Worm (Caenorhabditis elegans): Measurements from ENCODE around the gene C53D6.4.

The C53D6.4 gene

DNA sequence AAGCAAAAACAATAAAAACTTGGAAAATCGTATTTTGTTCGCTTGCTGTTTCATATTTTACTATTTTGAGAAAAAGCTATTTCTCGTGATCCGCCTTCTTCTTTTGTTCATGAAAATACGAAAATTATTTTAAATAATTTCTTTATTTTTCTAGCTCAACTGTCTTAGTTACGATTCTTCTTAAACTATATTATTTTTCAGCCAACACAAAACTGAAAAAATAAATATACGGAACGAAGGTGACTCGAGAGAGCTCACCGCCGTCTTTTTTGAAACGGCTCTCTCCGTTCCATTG, 45.5 kb downstream of the C53D6.4 start, which contains the start of gene pdzd-8:
pdzd-8 (plus strand) TSS at position 196 of the 295 bp plus-strand sequence.
- TF ChIP-seq ceh-63 (GFP tag; optimal IDR thresholded peaks at IDR 0.05) (no peak), nhr-90 (tag; optimal IDR thresholded peaks at IDR 0.05; ENCODE audit: poor library complexity) (no peak), lin-14 (GFP tag; optimal IDR thresholded peaks at IDR 0.05) (no peak), efl-3 (GFP tag; optimal IDR thresholded peaks at IDR 0.05) (no peak), rnt-1 (tag; optimal IDR thresholded peaks at IDR 0.05) (no peak), nhr-71 (tag; optimal IDR thresholded peaks at IDR 0.05) (no peak), pag-3 (tag; optimal IDR thresholded peaks at IDR 0.05; ENCODE audit: borderline replicate concordance, insufficient read depth) (no peak), lin-35 (GFP tag; optimal IDR thresholded peaks at IDR 0.05) (no peak), ceh-88 (GFP tag; IDR thresholded peaks at IDR 0.05) (no peak), ceh-90 (tag; optimal IDR thresholded peaks at IDR 0.05) (no peak), pqm-1 (tag; optimal IDR thresholded peaks at IDR 0.05) (no peak), hlh-4 (tag; optimal IDR thresholded peaks at IDR 0.05) (no peak), lin-39 (tag; optimal IDR thresholded peaks at IDR 0.05) (no peak), jun-1 (tag; optimal IDR thresholded peaks at IDR 0.05) (no peak), blmp-1 (tag; optimal IDR thresholded peaks at IDR 0.05) (no peak), nhr-76 (tag; optimal IDR thresholded peaks at IDR 0.05) (no peak), vab-15 (tag; optimal IDR thresholded peaks at IDR 0.05) (no peak), sox-4 (tag; optimal IDR thresholded peaks at IDR 0.05) (no peak), ets-5 (GFP tag; IDR thresholded peaks at IDR 0.05) (no peak)

DNA sequence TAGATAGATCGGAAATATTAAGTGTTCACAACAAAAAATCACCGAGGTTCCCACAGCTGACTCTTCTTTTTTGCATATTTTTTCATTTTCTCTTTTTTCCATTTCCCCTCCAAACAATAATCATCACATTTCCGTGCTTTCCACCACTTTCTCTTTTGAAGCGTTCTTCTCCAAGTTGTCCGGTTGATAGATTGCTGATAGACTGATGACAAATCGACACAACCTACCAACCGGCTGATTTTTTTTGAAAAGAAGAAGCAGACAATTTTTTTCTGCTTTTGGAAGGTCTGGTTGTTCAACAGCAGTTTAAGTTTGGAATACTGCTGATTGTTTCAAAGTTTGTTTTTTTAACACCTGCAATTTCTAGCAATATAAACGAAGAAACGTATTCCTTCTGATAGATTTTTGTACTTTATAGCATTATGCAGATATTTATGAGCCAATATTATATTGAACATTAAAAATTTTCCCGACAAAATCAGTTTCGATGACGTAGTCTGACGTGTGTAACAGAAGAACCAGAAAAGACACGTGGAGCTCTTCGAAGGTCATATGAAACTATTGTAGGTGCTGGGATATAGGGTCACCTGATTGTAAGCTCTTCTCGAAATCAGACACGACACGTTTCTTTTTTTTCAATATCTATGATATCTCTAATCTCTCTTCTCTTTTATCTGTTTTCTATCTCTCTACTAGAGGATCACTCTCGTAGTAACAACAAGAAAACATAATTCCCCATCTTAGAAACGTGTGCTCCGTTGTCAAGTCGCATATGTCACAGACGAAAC, 46.0 kb downstream of the C53D6.4 start:
- TF ChIP-seq nhr-19 (GFP tag; conservative IDR thresholded peaks at IDR 0.05) (peak; percentile 74), nhr-71 (tag; optimal IDR thresholded peaks at IDR 0.05) (peak; percentile 90), lin-13 (GFP tag; optimal IDR thresholded peaks at IDR 0.05) (no peak), lin-35 (GFP tag; optimal IDR thresholded peaks at IDR 0.05) (peak in 1 of 2 experiments; percentile 25), unc-130 (tag; optimal IDR thresholded peaks at IDR 0.05) (peak; percentile 27), unc-30 (tag; optimal IDR thresholded peaks at IDR 0.05) (no peak), swsn-7 (tag; optimal IDR thresholded peaks at IDR 0.05) (peak; percentile 33), ztf-4 (tag; optimal IDR thresholded peaks at IDR 0.05) (peak; percentile 66), lin-39 (tag; optimal IDR thresholded peaks at IDR 0.05) (peak; percentile 48), mdl-1 (tag; optimal IDR thresholded peaks at IDR 0.05) (peak in 1 of 2 experiments; percentile 51), lin-14 (GFP tag; optimal IDR thresholded peaks at IDR 0.05) (peak; percentile 79), pax-3 (tag; optimal IDR thresholded peaks at IDR 0.05) (no peak), egl-27 (tag; optimal IDR thresholded peaks at IDR 0.05) (no peak), nhr-20 (tag; optimal IDR thresholded peaks at IDR 0.05) (peak; percentile 71), nhr-47 (tag; optimal IDR thresholded peaks at IDR 0.05) (peak; percentile 34), sptf-1 (tag; optimal IDR thresholded peaks at IDR 0.05) (no peak), F16B12.6 (tag; optimal IDR thresholded peaks at IDR 0.05) (no peak), lir-3 (tag; optimal IDR thresholded peaks at IDR 0.05; ENCODE audit: poor library complexity) (peak; percentile 69), tbx-2 (tag; optimal IDR thresholded peaks at IDR 0.05) (peak; percentile 25), lsy-2 (tag; optimal IDR thresholded peaks at IDR 0.05) (peak; percentile 54 to 68), xbp-1 (tag; optimal IDR thresholded peaks at IDR 0.05) (peak; percentile 51), snu-23 (GFP tag; optimal IDR thresholded peaks at IDR 0.05) (peak; percentile 67), C16A3.4 (tag; optimal IDR thresholded peaks at IDR 0.05) (peak; percentile 45), rnt-1 (tag; optimal IDR thresholded peaks at IDR 0.05) (peak; percentile 79), efl-1 (optimal IDR thresholded peaks at IDR 0.05) (peak in 1 of 2 experiments; percentile 20), efl-1 (GFP tag; optimal IDR thresholded peaks at IDR 0.05 in 1 of 2) (peak in 1 of 2 experiments; percentile 52)
